Fruit fly (Drosophila melanogaster) whole organism, embryonic: ENCODE measurements around the gene CG46434.
A peak's percentile ranks its signal among the peaks of the same experiment; 100 is the strongest.

Experiments used
- Adf1 ChIP-seq: fragments of 200-800 bp; sonication (Bioruptor generic); IDR thresholded peaks from 2 replicates; pipeline ENCODE4 v1.3.6; 2022; ENCODE audit warnings: missing biosample characterization, missing genetic modification characterization
- Atf-2 ChIP-seq: fragments of 200-800 bp; sonication (Bioruptor generic); optimal IDR thresholded peaks from 2 replicates; lab custom pipeline; 2016; ENCODE audit warnings: missing biosample characterization, missing genetic modification characterization
- B-H2 ChIP-seq: fragments of 200-800 bp; sonication (Bioruptor generic); optimal IDR thresholded peaks from 2 replicates; lab custom pipeline; 2018; ENCODE audit warnings: missing biosample characterization, mild to moderate bottlenecking, missing genetic modification characterization
- CG10147 ChIP-seq: fragments of 200-800 bp; sonication (Bioruptor generic); optimal IDR thresholded peaks from 2 replicates; lab custom pipeline; 2019; ENCODE audit warnings: missing biosample characterization, mild to moderate bottlenecking, missing genetic modification characterization, moderate library complexity
- CG11560 ChIP-seq: fragments of 200-800 bp; sonication (Bioruptor generic); IDR thresholded peaks from 3 replicates; pipeline ENCODE4 v1.3.6; 2022; ENCODE audit warnings: missing biosample characterization, missing genetic modification characterization
- CG12942 ChIP-seq: fragments of 200-800 bp; sonication (Bioruptor generic); optimal IDR thresholded peaks from 3 replicates; lab custom pipeline; 2016; ENCODE audit warnings: missing biosample characterization, missing genetic modification characterization
- CG15601 ChIP-seq: fragments of 200-800 bp; sonication (Bioruptor generic); optimal IDR thresholded peaks from 3 replicates; lab custom pipeline; 2019; ENCODE audit warnings: missing biosample characterization, mild to moderate bottlenecking, missing genetic modification characterization, moderate library complexity
- CG1602 ChIP-seq: fragments of 200-800 bp; sonication (Bioruptor generic); optimal IDR thresholded peaks from 3 replicates; lab custom pipeline; 2016; ENCODE audit warnings: missing biosample characterization, missing genetic modification characterization
- CG17328 ChIP-seq: fragments of 200-800 bp; sonication (Bioruptor generic); IDR thresholded peaks from 2 replicates; pipeline ENCODE4 v1.3.6; 2022; ENCODE audit warnings: missing biosample characterization, missing genetic modification characterization
- CG30020 ChIP-seq: fragments of 200-800 bp; optimal IDR thresholded peaks from 2 replicates; lab custom pipeline; 2019; ENCODE audit warnings: missing biosample characterization, mild to moderate bottlenecking, missing genetic modification characterization, moderate library complexity
- CG30431 ChIP-seq: fragments of 200-800 bp; sonication (Bioruptor generic); optimal IDR thresholded peaks from 2 replicates; lab custom pipeline; 2017; ENCODE audit warnings: missing biosample characterization, missing genetic modification characterization
- CG31365 ChIP-seq: fragments of 200-800 bp; sonication (Bioruptor generic); optimal IDR thresholded peaks from 2 replicates; lab custom pipeline; 2018; ENCODE audit warnings: missing biosample characterization, mild to moderate bottlenecking, missing genetic modification characterization
- CG3281 ChIP-seq: fragments of 200-800 bp; sonication (Bioruptor generic); optimal IDR thresholded peaks from 3 replicates; lab custom pipeline; 2017; ENCODE audit warnings: missing biosample characterization, mild to moderate bottlenecking, missing genetic modification characterization
- CG4328 ChIP-seq: fragments of 200-800 bp; sonication (Bioruptor generic); optimal IDR thresholded peaks from 3 replicates; lab custom pipeline; 2017; ENCODE audit warnings: missing biosample characterization, missing genetic modification reagents, missing genetic modification characterization
- CG43689 ChIP-seq: fragments of 200-800 bp; sonication (Bioruptor generic); IDR thresholded peaks from 2 replicates; pipeline ENCODE4 v1.3.6; 2022; ENCODE audit warnings: missing biosample characterization, missing genetic modification characterization
- CG7786 ChIP-seq: fragments of 200-800 bp; sonication (Bioruptor generic); optimal IDR thresholded peaks from 2 replicates; lab custom pipeline; 2016; ENCODE audit warnings: missing biosample characterization, missing genetic modification characterization
- CG7928 ChIP-seq: fragments of 200-800 bp; sonication (Bioruptor generic); optimal IDR thresholded peaks from 2 replicates; lab custom pipeline; 2017; ENCODE audit warnings: missing biosample characterization, mild to moderate bottlenecking, missing genetic modification characterization
- CG7987 ChIP-seq: fragments of 200-800 bp; sonication (Bioruptor generic); optimal IDR thresholded peaks from 2 replicates; lab custom pipeline; 2018; ENCODE audit warnings: missing biosample characterization, mild to moderate bottlenecking, missing genetic modification characterization, moderate library complexity
- CG8359 ChIP-seq: fragments of 200-800 bp; sonication (Bioruptor generic); optimal IDR thresholded peaks from 2 replicates; lab custom pipeline; 2017; ENCODE audit warnings: missing biosample characterization, mild to moderate bottlenecking, missing genetic modification characterization, borderline replicate concordance
- CG9609 ChIP-seq: fragments of 200-800 bp; sonication (Bioruptor generic); optimal IDR thresholded peaks from 3 replicates; lab custom pipeline; 2016; ENCODE audit warnings: missing biosample characterization, missing genetic modification characterization
- D ChIP-seq, 2 experiments: fragments of 200-800 bp in 1 of 2; fragments of >200 bp in 1 of 2; sonication (Bioruptor generic) in 1 of 2; optimal IDR thresholded peaks; 2 replicates in 1 of 2; 3 replicates in 1 of 2; lab custom pipeline; 2017; ENCODE audit warnings: mild to moderate bottlenecking in 1 of 2, missing biosample characterization in 1 of 2, missing genetic modification characterization in 1 of 2, missing genetic modification reagents in 1 of 2
- Dref ChIP-seq: fragments of 200-800 bp; sonication (Bioruptor generic); IDR thresholded peaks from 2 replicates; pipeline ENCODE4 v1.3.6; 2022; ENCODE audit warnings: missing biosample characterization, missing genetic modification characterization
- ERR ChIP-seq: fragments of 200-800 bp; sonication (Bioruptor generic); optimal IDR thresholded peaks from 2 replicates; lab custom pipeline; 2016; ENCODE audit warnings: missing biosample characterization, missing genetic modification characterization
- Med ChIP-seq: fragments of 200-800 bp; sonication (Bioruptor generic); peaks from one replicate; lab custom pipeline; 2016; ENCODE audit warnings: missing biosample characterization, missing genetic modification characterization, mild to moderate bottlenecking, inconsistent platforms, moderate library complexity
- Sin3A ChIP-seq: fragments of >200 bp; optimal IDR thresholded peaks from 2 replicates; lab custom pipeline; 2018
- Sox102F ChIP-seq: fragments of 200-800 bp; sonication (Bioruptor generic); optimal IDR thresholded peaks from 2 replicates; lab custom pipeline; 2018; ENCODE audit warnings: missing biosample characterization, mild to moderate bottlenecking, missing genetic modification characterization, moderate library complexity
- Ssrp ChIP-seq: fragments of 200-800 bp; sonication (Bioruptor generic); optimal IDR thresholded peaks from 2 replicates; lab custom pipeline; 2018; ENCODE audit warnings: missing biosample characterization, mild to moderate bottlenecking, missing genetic modification characterization, moderate library complexity
- Tbp ChIP-seq: fragments of >200 bp; optimal IDR thresholded peaks from 2 replicates; lab custom pipeline; 2018; ENCODE audit warnings: missing biosample characterization, missing genetic modification characterization
- aop ChIP-seq: fragments of 200-800 bp; sonication (Bioruptor generic); IDR thresholded peaks from 2 replicates; pipeline ENCODE4 v1.3.6; 2022; ENCODE audit warnings: missing biosample characterization, missing genetic modification characterization
- cas ChIP-seq: fragments of 200-800 bp; sonication (Bioruptor generic); IDR thresholded peaks from 2 replicates; pipeline ENCODE4 v1.3.6; 2022; ENCODE audit warnings: missing biosample characterization, missing genetic modification characterization
- chn ChIP-seq: fragments of 200-800 bp; sonication (Bioruptor generic); optimal IDR thresholded peaks from 2 replicates; lab custom pipeline; 2016; ENCODE audit warnings: missing biosample characterization, missing genetic modification characterization
- corto ChIP-seq: fragments of 200-800 bp; sonication (Bioruptor generic); optimal IDR thresholded peaks from 2 replicates; lab custom pipeline; 2016; ENCODE audit warnings: missing biosample characterization, mild to moderate bottlenecking, missing genetic modification characterization, moderate library complexity
- croc ChIP-seq: fragments of 200-800 bp; sonication (Bioruptor generic); conservative IDR thresholded peaks from 3 replicates; pipeline ENCODE4 v1.3.6; 2022; ENCODE audit warnings: missing biosample characterization, missing genetic modification characterization
- ewg ChIP-seq: fragments of 200-800 bp; sonication (Bioruptor generic); optimal IDR thresholded peaks from 3 replicates; lab custom pipeline; 2017; ENCODE audit warnings: mild to moderate bottlenecking, missing biosample characterization, missing genetic modification reagents, missing genetic modification characterization
- fd96Cb ChIP-seq: fragments of 200-800 bp; sonication (Bioruptor generic); optimal IDR thresholded peaks from 2 replicates; lab custom pipeline; 2018; ENCODE audit warnings: missing biosample characterization, mild to moderate bottlenecking, missing genetic modification characterization, moderate library complexity
- gcm2 ChIP-seq: fragments of 200-800 bp; sonication (Bioruptor generic); optimal IDR thresholded peaks from 2 replicates; lab custom pipeline; 2016; ENCODE audit warnings: missing biosample characterization, missing genetic modification characterization
- insv ChIP-seq, 2 experiments: fragments of 200-800 bp; sonication (Bioruptor generic); optimal IDR thresholded peaks; 3 replicates each; lab custom pipeline; 2016 to 2018; ENCODE audit warnings: missing biosample characterization in 2 of 2, missing genetic modification characterization in 2 of 2
- jigr1 ChIP-seq: fragments of 200-800 bp; sonication (Bioruptor generic); IDR thresholded peaks from 3 replicates; pipeline ENCODE4 v1.3.6; 2022; ENCODE audit warnings: missing biosample characterization, missing genetic modification characterization
- lbe ChIP-seq: fragments of 200-800 bp; sonication (Bioruptor generic); optimal IDR thresholded peaks from 2 replicates; lab custom pipeline; 2016; ENCODE audit warnings: missing biosample characterization, mild to moderate bottlenecking, missing genetic modification characterization
- lmd ChIP-seq: fragments of 200-800 bp; sonication (Bioruptor generic); IDR thresholded peaks from 2 replicates; pipeline ENCODE4 v1.3.6; 2022; ENCODE audit warnings: missing biosample characterization, missing genetic modification characterization
- maf-S ChIP-seq: fragments of 200-800 bp; sonication (Bioruptor generic); optimal IDR thresholded peaks from 2 replicates; lab custom pipeline; 2016; ENCODE audit warnings: missing biosample characterization, missing genetic modification characterization
- mld ChIP-seq: fragments of 200-800 bp; sonication (Bioruptor generic); IDR thresholded peaks from 3 replicates; pipeline ENCODE4 v1.3.6; 2022; ENCODE audit warnings: missing biosample characterization, missing genetic modification characterization; ENCODE audit not compliant: partially characterized antibody
- pzg ChIP-seq: fragments of 200-800 bp; sonication (Bioruptor generic); optimal IDR thresholded peaks from 3 replicates; lab custom pipeline; 2018; ENCODE audit warnings: missing biosample characterization, mild to moderate bottlenecking, missing genetic modification characterization, moderate library complexity
- row ChIP-seq: fragments of 200-800 bp; sonication (Bioruptor generic); IDR thresholded peaks from 3 replicates; pipeline ENCODE4 v1.3.6; 2022; ENCODE audit warnings: missing biosample characterization, missing genetic modification characterization
- run ChIP-seq: fragments of 200-800 bp; sonication (Bioruptor generic); optimal IDR thresholded peaks from 3 replicates; lab custom pipeline; 2018; ENCODE audit warnings: missing biosample characterization, mild to moderate bottlenecking, missing genetic modification characterization
- slbo ChIP-seq: fragments of 200-800 bp; sonication (Bioruptor generic); IDR thresholded peaks from 2 replicates; pipeline ENCODE4 v1.3.6; 2022; ENCODE audit warnings: missing biosample characterization, missing genetic modification characterization
- slou ChIP-seq: fragments of 200-800 bp; sonication (Bioruptor generic); optimal IDR thresholded peaks from 3 replicates; lab custom pipeline; 2016; ENCODE audit warnings: missing biosample characterization, missing genetic modification characterization
- sob ChIP-seq: fragments of 200-800 bp; sonication (Bioruptor generic); IDR thresholded peaks from 2 replicates; pipeline ENCODE4 v1.3.6; 2022; ENCODE audit warnings: missing biosample characterization, missing genetic modification characterization
- vfl ChIP-seq: fragments of 200-800 bp; sonication (Bioruptor generic); optimal IDR thresholded peaks from 2 replicates; lab custom pipeline; 2016; ENCODE audit warnings: missing biosample characterization, missing genetic modification characterization
- vnd ChIP-seq: fragments of 200-800 bp; sonication (Bioruptor generic); IDR thresholded peaks from 3 replicates; pipeline ENCODE4 v1.3.6; 2022; ENCODE audit warnings: missing biosample characterization, missing genetic modification characterization; ENCODE audit not compliant: partially characterized antibody

Gene CG46434

DNA sequence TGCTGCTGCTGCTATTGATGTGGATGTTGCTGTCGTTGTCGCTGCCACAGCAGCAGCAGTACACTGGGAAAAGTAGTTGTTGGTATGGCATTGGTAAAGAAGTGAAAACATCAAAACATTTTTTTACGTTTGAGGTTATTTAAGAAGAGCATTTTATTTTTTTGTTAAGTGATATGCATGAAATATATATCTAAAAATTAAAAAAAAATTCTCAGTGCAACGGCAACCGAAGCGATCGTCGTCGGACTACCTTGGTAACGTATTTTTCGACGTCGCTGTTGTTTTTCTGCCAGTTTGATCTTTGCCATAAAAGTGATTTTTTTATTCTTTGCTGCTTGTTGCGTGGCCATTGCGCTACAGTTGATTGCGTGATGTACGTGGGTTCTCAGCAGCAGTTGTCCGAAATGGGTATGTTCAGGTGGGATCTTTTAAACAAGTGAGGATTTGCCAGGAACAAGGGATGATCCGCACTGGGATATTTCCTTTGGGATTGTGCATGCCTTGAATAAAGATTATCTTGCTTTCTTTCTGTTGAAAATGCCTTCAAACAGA, 16.8 kb upstream of the CG46434 start (continued):
- peak; percentile 85; the same call in 2 of the 3 replicates for TF ChIP-seq jigr1 (GFP tag; lab: Robert Waterston, UW)
- peak; percentile 67 for TF ChIP-seq CG7928
- peak; percentile 95 for TF ChIP-seq CG1602
- peak; percentile 96 for TF ChIP-seq sob (GFP tag; lab: Robert Waterston, UW)
- TF ChIP-seq CG31365 (tag; lab: Kevin White, UChicago): peak; percentile 65
- peak; percentile 89 for TF ChIP-seq CG7786 (GFP tag; lab: Kevin White, UChicago)
- no peak for TF ChIP-seq Tbp
- TF ChIP-seq D (optimal IDR thresholded peaks at IDR 0.05; lab: Kevin White, UChicago): no peak
- peak; percentile 93 for TF ChIP-seq D (GFP tag; optimal IDR thresholded peaks at IDR 0.05; lab: Kevin White, UChicago)
- TF ChIP-seq Atf-2 (GFP tag; lab: Kevin White, UChicago): peak; percentile 91
- TF ChIP-seq slbo (GFP tag; lab: Robert Waterston, UW): peak; percentile 94
- TF ChIP-seq CG4328 (GFP tag; lab: Kevin White, UChicago): peak; percentile 94
- TF ChIP-seq cas (GFP tag; lab: Robert Waterston, UW): peak; percentile 80
- no peak for TF ChIP-seq Dref (GFP tag; lab: Robert Waterston, UW)
- peak; percentile 92 for TF ChIP-seq chn
- peak; percentile 94 for TF ChIP-seq Ssrp (tag; lab: Kevin White, UChicago)
- TF ChIP-seq mld: no peak
- TF ChIP-seq slou (GFP tag; lab: Kevin White, UChicago): peak; percentile 91
- TF ChIP-seq CG11560 (tag; lab: Robert Waterston, UW): no peak; the same call in none of the 3 replicates
- TF ChIP-seq CG30020 (tag; lab: Kevin White, UChicago): peak; percentile 81
- TF ChIP-seq croc (GFP tag; lab: Robert Waterston, UW): peak; percentile 93
- peak; percentile 91 for TF ChIP-seq maf-S (GFP tag; lab: Kevin White, UChicago)
- peak; percentile 87 for TF ChIP-seq CG9609 (GFP tag; lab: Kevin White, UChicago)
- TF ChIP-seq Sox102F (GFP tag; lab: Kevin White, UChicago): peak; percentile 96
- peak; percentile 84 for TF ChIP-seq aop
- TF ChIP-seq ERR (GFP tag; lab: Kevin White, UChicago): peak; percentile 67
- TF ChIP-seq CG12942 (GFP tag; lab: Kevin White, UChicago): peak; percentile 91
- no peak for TF ChIP-seq vnd (GFP tag; lab: Robert Waterston, UW)
- peak; percentile 92 for TF ChIP-seq CG8359 (GFP tag; lab: Kevin White, UChicago)
- TF ChIP-seq corto (GFP tag; lab: Kevin White, UChicago): peak; percentile 92
- peak; percentile 93 for TF ChIP-seq CG3281
- TF ChIP-seq ewg: peak; percentile 88
- TF ChIP-seq lbe (GFP tag; lab: Kevin White, UChicago): peak; percentile 98
- TF ChIP-seq B-H2 (GFP tag; lab: Kevin White, UChicago): peak; percentile 95
- TF ChIP-seq CG7987 (GFP tag; lab: Kevin White, UChicago): peak; percentile 78
- TF ChIP-seq vfl (GFP tag; lab: Kevin White, UChicago): peak; percentile 91
- TF ChIP-seq pzg (GFP tag; lab: Kevin White, UChicago): no peak
- TF ChIP-seq Med: peak; percentile 98
- TF ChIP-seq gcm2 (GFP tag; lab: Kevin White, UChicago): peak; percentile 91
- TF ChIP-seq CG30431 (GFP tag; lab: Kevin White, UChicago): peak; percentile 96
- peak; percentile 94 for TF ChIP-seq CG10147 (GFP tag; lab: Kevin White, UChicago)
- peak; percentile 96 for TF ChIP-seq row (GFP tag; lab: Robert Waterston, UW)
- TF ChIP-seq Sin3A (lab: Kevin White, UChicago): no peak
- TF ChIP-seq run: peak; percentile 88
- TF ChIP-seq Adf1 (GFP tag; lab: Robert Waterston, UW): peak; percentile 88
- TF ChIP-seq lmd (GFP tag; lab: Robert Waterston, UW): peak; percentile 94
- TF ChIP-seq CG17328 (GFP tag; lab: Robert Waterston, UW): peak; percentile 97
- TF ChIP-seq CG15601 (tag; lab: Kevin White, UChicago): peak; percentile 95
- peak; percentile 77 for TF ChIP-seq CG43689 (GFP tag; lab: Robert Waterston, UW)
- TF ChIP-seq insv (GFP tag; optimal IDR thresholded peaks at IDR 0.05; lab: Kevin White, UChicago): peak in 1 of 2 experiments; percentile 76
- peak; percentile 96 for TF ChIP-seq fd96Cb (tag; lab: Kevin White, UChicago)
